Worm (Caenorhabditis elegans): ENCODE data around the gene srw-6.

- TF ChIP-seq ama-1 (optimal IDR thresholded peaks at IDR 0.05) (no peak), fos-1 (tag; optimal IDR thresholded peaks at IDR 0.05) (no peak), nhr-6 (tag; optimal IDR thresholded peaks at IDR 0.05) (no peak)
Measured at ce11 chrV:3807846-3808245, 590 bp upstream of the srw-6 start.
